Fruit fly (Drosophila melanogaster) whole organism, adult: Measurements from ENCODE around the gene CG44158.

ENCODE experiments used
- CG11617 ChIP-seq: fragments of 200-800 bp; sonication (Bioruptor generic); optimal IDR thresholded peaks from 2 replicates; lab custom pipeline; 2017; ENCODE audit warnings: mild to moderate bottlenecking, missing biosample characterization, missing genetic modification reagents, missing genetic modification characterization
- CG12768 ChIP-seq: fragments of 200-800 bp; sonication (Bioruptor generic); optimal IDR thresholded peaks from 2 replicates; lab custom pipeline; 2017; ENCODE audit warnings: missing biosample characterization, missing genetic modification characterization, mild to moderate bottlenecking, moderate library complexity, missing genetic modification reagents
- CG14711 ChIP-seq: fragments of 200-800 bp; sonication (Bioruptor generic); optimal IDR thresholded peaks from 2 replicates; lab custom pipeline; 2018; ENCODE audit warnings: missing biosample characterization, mild to moderate bottlenecking, missing genetic modification characterization, moderate library complexity
- CG1620 ChIP-seq: fragments of 200-800 bp; sonication (Bioruptor generic); optimal IDR thresholded peaks from 2 replicates; lab custom pipeline; 2016; ENCODE audit warnings: missing biosample characterization, missing genetic modification characterization
- CG33017 ChIP-seq: fragments of 200-800 bp; sonication (Bioruptor generic); optimal IDR thresholded peaks from 2 replicates; lab custom pipeline; 2018; ENCODE audit warnings: missing biosample characterization, mild to moderate bottlenecking, missing genetic modification characterization, moderate library complexity
- CG5204 ChIP-seq: fragments of 200-800 bp; sonication (Bioruptor generic); optimal IDR thresholded peaks from 2 replicates; lab custom pipeline; 2016; ENCODE audit warnings: missing biosample characterization, missing genetic modification characterization
- CG7045 ChIP-seq: fragments of 200-800 bp; sonication (Bioruptor generic); optimal IDR thresholded peaks from 2 replicates; lab custom pipeline; 2017; ENCODE audit warnings: missing biosample characterization, mild to moderate bottlenecking, missing genetic modification characterization
- CG7101 ChIP-seq: fragments of 200-800 bp; sonication (Bioruptor generic); optimal IDR thresholded peaks from 2 replicates; lab custom pipeline; 2018; ENCODE audit warnings: missing biosample characterization, mild to moderate bottlenecking, missing genetic modification characterization, moderate library complexity
- Clk ChIP-seq: fragments of 200-800 bp; sonication (Bioruptor generic); optimal IDR thresholded peaks from 2 replicates; lab custom pipeline; 2017; ENCODE audit warnings: missing biosample characterization, missing genetic modification characterization
- Crg-1 ChIP-seq: fragments of 200-800 bp; sonication (Bioruptor generic); optimal IDR thresholded peaks from 2 replicates; lab custom pipeline; 2016; ENCODE audit warnings: missing biosample characterization, missing genetic modification characterization
- Hr96 ChIP-seq: fragments of 200-800 bp; sonication (Bioruptor generic); optimal IDR thresholded peaks from 2 replicates; lab custom pipeline; 2016; ENCODE audit warnings: missing biosample characterization, missing genetic modification characterization
- Mnt ChIP-seq: fragments of 200-800 bp; sonication (Bioruptor generic); optimal IDR thresholded peaks from 2 replicates; lab custom pipeline; 2016; ENCODE audit warnings: missing biosample characterization, mild to moderate bottlenecking, missing genetic modification characterization
- bab1 ChIP-seq: fragments of 200-800 bp; sonication (Bioruptor generic); optimal IDR thresholded peaks from 3 replicates; lab custom pipeline; 2019; ENCODE audit warnings: missing biosample characterization, mild to moderate bottlenecking, missing genetic modification characterization, moderate library complexity
- cic ChIP-seq: fragments of 200-800 bp; sonication (Bioruptor generic); optimal IDR thresholded peaks from 2 replicates; lab custom pipeline; 2017; ENCODE audit warnings: missing biosample characterization, mild to moderate bottlenecking, missing genetic modification characterization, moderate library complexity
- cnc ChIP-seq, 2 experiments: fragments of >200 bp; optimal IDR thresholded peaks; 2 replicates each; lab custom pipeline; 2017
- kay ChIP-seq: fragments of 200-800 bp; sonication (Bioruptor generic); peaks from one replicate; lab custom pipeline; 2016; ENCODE audit warnings: missing biosample characterization, missing genetic modification characterization, borderline replicate concordance
- ovo ChIP-seq: fragments of 200-800 bp; sonication (Bioruptor generic); optimal IDR thresholded peaks from 2 replicates; lab custom pipeline; 2016; ENCODE audit warnings: missing biosample characterization, missing genetic modification characterization
- pad ChIP-seq: fragments of 200-800 bp; sonication (Bioruptor generic); optimal IDR thresholded peaks from 3 replicates; lab custom pipeline; 2017; ENCODE audit warnings: missing biosample characterization, missing genetic modification characterization, mild to moderate bottlenecking, moderate library complexity, missing genetic modification reagents
- tj ChIP-seq: fragments of 200-800 bp; sonication (Bioruptor generic); optimal IDR thresholded peaks from 3 replicates; lab custom pipeline; 2017; ENCODE audit warnings: missing biosample characterization, mild to moderate bottlenecking, missing genetic modification characterization, moderate library complexity
- toe ChIP-seq: fragments of 200-800 bp; sonication (Bioruptor generic); optimal IDR thresholded peaks from 2 replicates; lab custom pipeline; 2016; ENCODE audit warnings: missing biosample characterization, missing genetic modification characterization

Gene CG44158

DNA sequence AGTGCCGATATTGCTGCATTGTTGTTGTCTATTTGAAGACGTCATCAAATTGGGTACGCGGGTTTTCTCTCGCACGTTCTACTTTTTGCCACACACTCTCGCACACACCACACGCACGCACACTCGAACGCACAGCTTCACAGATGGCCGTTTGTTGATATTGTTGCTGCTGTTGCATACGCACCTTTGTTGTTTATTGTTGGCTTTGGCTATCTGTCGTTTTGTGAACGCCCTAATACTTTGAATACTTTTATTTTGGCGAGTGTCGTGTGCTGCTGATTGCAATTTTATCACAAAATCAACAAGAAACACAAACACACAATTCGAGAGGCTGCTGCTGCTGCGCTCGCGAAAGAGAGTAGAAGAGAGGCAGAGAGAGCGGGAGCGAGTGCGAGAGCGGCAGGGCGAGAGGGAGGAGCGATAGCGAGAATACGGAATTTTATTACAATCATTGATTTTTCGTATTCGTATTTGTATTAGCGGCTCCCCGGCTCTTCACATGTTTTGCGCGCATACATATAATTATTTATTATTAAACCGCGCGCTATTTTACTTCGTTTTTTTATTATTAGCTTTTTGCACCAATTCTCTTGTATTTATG is 10.0 kb upstream of the CG44158 start:
- TF ChIP-seq Crg-1 (GFP tag; lab: Kevin White, UChicago) (peak; percentile 34), pad (peak; percentile 36), CG7045 (GFP tag; lab: Kevin White, UChicago) (peak; percentile 55), ovo (GFP tag; lab: Kevin White, UChicago) (peak; percentile 46), cic (peak; percentile 80), CG12768 (GFP tag; lab: Kevin White, UChicago) (peak; percentile 73), tj (GFP tag; lab: Kevin White, UChicago) (peak; percentile 56), Hr96 (GFP tag; lab: Kevin White, UChicago) (peak; percentile 4), bab1 (GFP tag; lab: Kevin White, UChicago) (no peak), Clk (GFP tag; lab: Kevin White, UChicago) (peak; percentile 25), toe (GFP tag; lab: Kevin White, UChicago) (no peak), CG14711 (tag; lab: Kevin White, UChicago) (peak; percentile 15), CG11617 (GFP tag; lab: Kevin White, UChicago) (peak; percentile 60), cnc (optimal IDR thresholded peaks at IDR 0.05; lab: Kevin White, UChicago) (no peak), Mnt (GFP tag; lab: Kevin White, UChicago) (peak; percentile 65), CG1620 (GFP tag; lab: Kevin White, UChicago) (peak; percentile 59), CG5204 (GFP tag; lab: Kevin White, UChicago) (no peak), CG7101 (tag; lab: Kevin White, UChicago) (peak; percentile 64), kay (GFP tag; lab: Kevin White, UChicago) (no peak), CG33017 (tag; lab: Kevin White, UChicago) (peak; percentile 14)

dm6 chr3R:18199177-18199884 is 9.2 kb upstream of the CG44158 start, which contains the start of the genes Ssdp and CG7985:
Gene Ssdp (minus strand): TSS chr3R:18199595.
Gene CG7985 (plus strand): TSS chr3R:18199857.
- TF ChIP-seq CG33017 (tag; lab: Kevin White, UChicago) (peak; percentile 25), kay (GFP tag; lab: Kevin White, UChicago) (peak; percentile 57), toe (GFP tag; lab: Kevin White, UChicago) (no peak)

dm6 chr3R:18199885-18200249 is 8.7 kb upstream of the CG44158 start:
- TF ChIP-seq Crg-1 (GFP tag; lab: Kevin White, UChicago) (no peak), ovo (GFP tag; lab: Kevin White, UChicago) (no peak)

DNA sequence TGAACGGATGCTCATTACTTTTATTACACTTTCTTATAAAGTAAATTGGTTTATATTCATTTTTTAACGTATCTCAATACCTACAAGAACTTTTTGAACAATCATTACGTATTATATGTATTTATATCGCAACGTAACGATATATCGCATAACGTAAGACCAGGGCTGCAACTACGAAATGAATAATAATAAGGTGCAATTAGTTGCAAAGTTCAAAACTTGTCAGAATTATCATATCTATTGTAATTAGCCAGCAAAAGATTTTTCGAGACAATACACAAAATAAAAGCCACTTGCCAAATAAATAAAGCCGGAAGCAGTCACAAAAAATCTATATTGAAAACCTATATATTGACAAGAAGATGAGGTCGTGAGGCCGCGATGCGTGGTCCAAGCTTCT is 6.7 kb downstream of the CG44158 start:
- no peak for TF ChIP-seq kay (GFP tag; lab: Kevin White, UChicago)
- TF ChIP-seq cnc (optimal IDR thresholded peaks at IDR 0.05; lab: Kevin White, UChicago): no peak
- TF ChIP-seq Clk (GFP tag; lab: Kevin White, UChicago): no peak
- TF ChIP-seq Mnt (GFP tag; lab: Kevin White, UChicago): peak; percentile 29
- TF ChIP-seq pad: no peak
- peak; percentile 10 for TF ChIP-seq CG7101 (tag; lab: Kevin White, UChicago)
- no peak for TF ChIP-seq cic
- peak; percentile 32 for TF ChIP-seq CG33017 (tag; lab: Kevin White, UChicago)
- no peak for TF ChIP-seq Crg-1 (GFP tag; lab: Kevin White, UChicago)
- peak; percentile 55 for TF ChIP-seq Hr96 (GFP tag; lab: Kevin White, UChicago)
- no peak for TF ChIP-seq CG7045 (GFP tag; lab: Kevin White, UChicago)
- no peak for TF ChIP-seq ovo (GFP tag; lab: Kevin White, UChicago)
- TF ChIP-seq toe (GFP tag; lab: Kevin White, UChicago): peak; percentile 69
- TF ChIP-seq CG1620 (GFP tag; lab: Kevin White, UChicago): no peak
- TF ChIP-seq CG12768 (GFP tag; lab: Kevin White, UChicago): peak; percentile 35
- peak; percentile 22 for TF ChIP-seq CG14711 (tag; lab: Kevin White, UChicago)
- TF ChIP-seq tj (GFP tag; lab: Kevin White, UChicago): no peak
- TF ChIP-seq CG5204 (GFP tag; lab: Kevin White, UChicago): peak; percentile 31
- TF ChIP-seq CG11617 (GFP tag; lab: Kevin White, UChicago): peak; percentile 22
- TF ChIP-seq bab1 (GFP tag; lab: Kevin White, UChicago): peak; percentile 52

DNA sequence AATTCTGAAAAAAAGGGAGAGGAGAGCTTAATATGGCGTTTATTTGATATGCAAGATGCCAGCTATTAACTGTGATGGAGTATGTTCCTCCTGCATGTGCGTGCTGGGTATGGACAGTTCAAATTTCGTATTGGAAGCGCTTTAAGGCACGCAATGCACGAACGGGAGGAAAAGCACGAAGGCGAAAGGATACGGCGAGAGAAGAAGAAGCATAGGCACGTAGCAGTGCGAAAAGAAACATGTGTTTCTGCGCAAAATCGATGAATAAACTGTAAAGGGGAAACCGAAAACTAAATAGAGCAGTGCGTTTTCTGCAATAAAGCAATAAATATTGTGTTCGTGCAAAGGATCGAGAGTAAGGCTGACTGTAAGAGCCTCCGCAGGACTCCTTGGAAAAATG is 7.3 kb downstream of the CG44158 start, which contains the start of gene CG14314:
CG14314 (plus strand) TSS at position 243 of the 400 bp plus-strand sequence.
- TF ChIP-seq CG14711 (tag; lab: Kevin White, UChicago) (no peak), CG5204 (GFP tag; lab: Kevin White, UChicago) (no peak), Clk (GFP tag; lab: Kevin White, UChicago) (no peak), pad (no peak), CG12768 (GFP tag; lab: Kevin White, UChicago) (no peak), Hr96 (GFP tag; lab: Kevin White, UChicago) (no peak), CG7101 (tag; lab: Kevin White, UChicago) (no peak), kay (GFP tag; lab: Kevin White, UChicago) (no peak), CG33017 (tag; lab: Kevin White, UChicago) (no peak), tj (GFP tag; lab: Kevin White, UChicago) (no peak), Crg-1 (GFP tag; lab: Kevin White, UChicago) (no peak), cic (no peak)
